Worm (Caenorhabditis elegans) whole organism, late embryonic: ENCODE measurements around the gene srbc-82.

Experiments
- ceh-24 ChIP-seq: sonication (generic microtip); optimal IDR thresholded peaks from 2 replicates; lab custom pipeline; 2016; ENCODE audit warnings: mild to moderate bottlenecking, missing genetic modification characterization, missing compliant biosample characterization
- ceh-31 ChIP-seq: sonication (generic microtip); optimal IDR thresholded peaks from 2 replicates; lab custom pipeline; 2016; ENCODE audit warnings: missing genetic modification characterization, missing compliant biosample characterization
- ets-4 ChIP-seq: sonication (generic microtip); optimal IDR thresholded peaks from 2 replicates; lab custom pipeline; 2016; ENCODE audit warnings: missing genetic modification characterization, missing compliant biosample characterization
- pqm-1 ChIP-seq: sonication (generic microtip); optimal IDR thresholded peaks from 2 replicates; lab custom pipeline; 2016; ENCODE audit warnings: missing genetic modification characterization, missing compliant biosample characterization
- unc-86 ChIP-seq: sonication (generic microtip); optimal IDR thresholded peaks from 2 replicates; lab custom pipeline; 2016; ENCODE audit warnings: missing genetic modification characterization, missing compliant biosample characterization

ce11 chrV:16302439-16302838, 2.1 kb downstream of the srbc-82 start, which contains the start of the genes C31A11.13 and oac-6:
- TF ChIP-seq pqm-1 (tag; lab: Kevin White, UChicago), result no peak
- TF ChIP-seq ceh-24, result no peak
- no peak for TF ChIP-seq ets-4
- no peak for TF ChIP-seq unc-86 (tag; lab: Kevin White, UChicago)
- no peak for TF ChIP-seq ceh-31 (tag; lab: Kevin White, UChicago)
